Fruit fly (Drosophila melanogaster) whole organism, embryonic: Measurements from ENCODE around the gene dmrt93B.
A peak's percentile ranks its signal among the peaks of the same experiment; 100 is the strongest.

ENCODE experiments used
- Asciz ChIP-seq: fragments of 200-800 bp; sonication (Bioruptor generic); optimal IDR thresholded peaks from 2 replicates; lab custom pipeline; 2017; ENCODE audit warnings: missing biosample characterization, mild to moderate bottlenecking, missing genetic modification characterization, missing genetic modification reagents
- Atf-2 ChIP-seq: fragments of 200-800 bp; sonication (Bioruptor generic); optimal IDR thresholded peaks from 2 replicates; lab custom pipeline; 2016; ENCODE audit warnings: missing biosample characterization, missing genetic modification characterization
- Blimp-1 ChIP-seq: fragments of 200-800 bp; sonication (Bioruptor generic); optimal IDR thresholded peaks from 3 replicates; lab custom pipeline; 2018; ENCODE audit warnings: missing biosample characterization, missing genetic modification characterization, mild to moderate bottlenecking, moderate library complexity, missing genetic modification reagents
- BtbVII ChIP-seq: fragments of 200-800 bp; sonication (Bioruptor generic); optimal IDR thresholded peaks from 3 replicates; lab custom pipeline; 2017; ENCODE audit warnings: missing biosample characterization, mild to moderate bottlenecking, missing genetic modification characterization
- CG1024 ChIP-seq: fragments of 200-800 bp; sonication (Bioruptor generic); IDR thresholded peaks from 2 replicates; pipeline ENCODE4 v1.3.6; 2022; ENCODE audit warnings: missing biosample characterization, missing genetic modification characterization
- CG10462 ChIP-seq: fragments of 200-800 bp; sonication (Bioruptor generic); optimal IDR thresholded peaks from 2 replicates; lab custom pipeline; 2016; ENCODE audit warnings: missing biosample characterization, missing genetic modification characterization
- CG10543 ChIP-seq: fragments of 200-800 bp; sonication (Bioruptor generic); optimal IDR thresholded peaks from 3 replicates; lab custom pipeline; 2017; ENCODE audit warnings: missing biosample characterization, mild to moderate bottlenecking, missing genetic modification characterization, moderate library complexity
- CG10565 ChIP-seq: fragments of 200-800 bp; sonication (Bioruptor generic); optimal IDR thresholded peaks from 3 replicates; lab custom pipeline; 2016; ENCODE audit warnings: missing biosample characterization, mild to moderate bottlenecking, missing genetic modification characterization
- CG11093 ChIP-seq: fragments of 200-800 bp; sonication (Bioruptor generic); IDR thresholded peaks from 3 replicates; pipeline ENCODE4 v1.3.6; 2022; ENCODE audit warnings: missing biosample characterization, missing genetic modification characterization
- CG12155 ChIP-seq: fragments of 200-800 bp; sonication (Bioruptor generic); optimal IDR thresholded peaks from 3 replicates; lab custom pipeline; 2016; ENCODE audit warnings: missing biosample characterization, missing genetic modification characterization
- CG13123 ChIP-seq: fragments of 200-800 bp; sonication (Bioruptor generic); optimal IDR thresholded peaks from 2 replicates; lab custom pipeline; 2016; ENCODE audit warnings: missing biosample characterization, missing genetic modification characterization
- CG13775 ChIP-seq: fragments of 200-800 bp; sonication (Bioruptor generic); optimal IDR thresholded peaks from 3 replicates; lab custom pipeline; 2017; ENCODE audit warnings: missing biosample characterization, mild to moderate bottlenecking, missing genetic modification characterization
- CG14710 ChIP-seq: fragments of 200-800 bp; sonication (Bioruptor generic); optimal IDR thresholded peaks from 3 replicates; lab custom pipeline; 2019; ENCODE audit warnings: missing biosample characterization, mild to moderate bottlenecking, missing genetic modification characterization, moderate library complexity
- CG18599 ChIP-seq: fragments of 200-800 bp; sonication (Bioruptor generic); optimal IDR thresholded peaks from 3 replicates; lab custom pipeline; 2017; ENCODE audit warnings: missing biosample characterization, missing genetic modification characterization, mild to moderate bottlenecking, moderate library complexity, missing genetic modification reagents
- CG18764 ChIP-seq: fragments of 200-800 bp; sonication (Bioruptor generic); optimal IDR thresholded peaks from 3 replicates; lab custom pipeline; 2016; ENCODE audit warnings: missing biosample characterization, missing genetic modification characterization
- CG32532 ChIP-seq: fragments of 200-800 bp; sonication (Bioruptor generic); IDR thresholded peaks from 2 replicates; pipeline ENCODE4 v1.3.6; 2022; ENCODE audit warnings: missing biosample characterization, missing genetic modification characterization
- CG4707 ChIP-seq: fragments of 200-800 bp; sonication (Bioruptor generic); optimal IDR thresholded peaks from 2 replicates; lab custom pipeline; 2018; ENCODE audit warnings: missing biosample characterization, mild to moderate bottlenecking, missing genetic modification characterization, moderate library complexity
- CG6765 ChIP-seq: fragments of 200-800 bp; sonication (Bioruptor generic); optimal IDR thresholded peaks from 3 replicates; lab custom pipeline; 2017; ENCODE audit warnings: missing biosample characterization, mild to moderate bottlenecking, missing genetic modification characterization
- CoRest ChIP-seq: fragments of 200-800 bp; sonication (Bioruptor generic); optimal IDR thresholded peaks from 3 replicates; lab custom pipeline; 2018; ENCODE audit warnings: missing biosample characterization, mild to moderate bottlenecking, missing genetic modification characterization, moderate library complexity
- Dp ChIP-seq: fragments of 200-800 bp; sonication (Bioruptor generic); optimal IDR thresholded peaks from 2 replicates; lab custom pipeline; 2018; ENCODE audit warnings: missing biosample characterization, mild to moderate bottlenecking, missing genetic modification characterization, moderate library complexity
- Eip74EF ChIP-seq, 2 experiments: fragments of 200-800 bp in 1 of 2; fragments of >200 bp in 1 of 2; sonication (Bioruptor generic) in 1 of 2; optimal IDR thresholded peaks; 2 replicates each; lab custom pipeline; 2017 to 2019; ENCODE audit warnings: missing biosample characterization in 2 of 2, missing genetic modification characterization in 2 of 2, mild to moderate bottlenecking in 1 of 2, moderate library complexity in 1 of 2
- Elba2 ChIP-seq: fragments of 200-800 bp; sonication (Bioruptor generic); optimal IDR thresholded peaks from 3 replicates; lab custom pipeline; 2016; ENCODE audit warnings: missing biosample characterization, missing genetic modification characterization
- Hr3 ChIP-seq: fragments of 200-800 bp; sonication (Bioruptor generic); optimal IDR thresholded peaks from 3 replicates; lab custom pipeline; 2016; ENCODE audit warnings: missing biosample characterization, missing genetic modification characterization
- Hr39 ChIP-seq: fragments of >200 bp; optimal IDR thresholded peaks from 2 replicates; lab custom pipeline; 2017
- Lim3 ChIP-seq: fragments of 200-800 bp; sonication (Bioruptor generic); IDR thresholded peaks from 2 replicates; pipeline ENCODE4 v1.3.6; 2022; ENCODE audit warnings: missing biosample characterization, missing genetic modification characterization
- Optix ChIP-seq: fragments of 200-800 bp; sonication (Bioruptor generic); IDR thresholded peaks from 3 replicates; pipeline ENCODE4 v1.3.6; 2022; ENCODE audit warnings: missing biosample characterization, missing genetic modification characterization
- Ptx1 ChIP-seq: fragments of 200-800 bp; sonication (Bioruptor generic); IDR thresholded peaks from 2 replicates; pipeline ENCODE4 v1.3.6; 2022; ENCODE audit warnings: missing biosample characterization, missing genetic modification characterization
- Sox102F ChIP-seq: fragments of 200-800 bp; sonication (Bioruptor generic); optimal IDR thresholded peaks from 2 replicates; lab custom pipeline; 2018; ENCODE audit warnings: missing biosample characterization, mild to moderate bottlenecking, missing genetic modification characterization, moderate library complexity
- TFAM ChIP-seq: fragments of 200-800 bp; sonication (Bioruptor generic); optimal IDR thresholded peaks from 2 replicates; lab custom pipeline; 2017; ENCODE audit warnings: missing biosample characterization, missing genetic modification characterization, inconsistent platforms
- Tbp ChIP-seq: fragments of >200 bp; optimal IDR thresholded peaks from 2 replicates; lab custom pipeline; 2018; ENCODE audit warnings: missing biosample characterization, missing genetic modification characterization
- Vsx1 ChIP-seq: fragments of 200-800 bp; sonication (Bioruptor generic); optimal IDR thresholded peaks from 2 replicates; lab custom pipeline; 2017; ENCODE audit warnings: missing biosample characterization, mild to moderate bottlenecking, missing genetic modification characterization, missing genetic modification reagents
- YL-1 ChIP-seq: fragments of 200-800 bp; sonication (Bioruptor generic); optimal IDR thresholded peaks from 3 replicates; lab custom pipeline; 2017; ENCODE audit warnings: missing biosample characterization, mild to moderate bottlenecking, missing genetic modification characterization
- ci ChIP-seq: fragments of 200-800 bp; sonication (Bioruptor generic); IDR thresholded peaks from 3 replicates; pipeline ENCODE4 v1.3.6; 2022; ENCODE audit warnings: missing biosample characterization, missing genetic modification characterization
- dmrt11E ChIP-seq: fragments of 200-800 bp; sonication (Bioruptor generic); optimal IDR thresholded peaks from 3 replicates; lab custom pipeline; 2018; ENCODE audit warnings: missing biosample characterization, mild to moderate bottlenecking, missing genetic modification characterization, moderate library complexity
- fd3F ChIP-seq: fragments of 200-800 bp; sonication (Bioruptor generic); optimal IDR thresholded peaks from 2 replicates; lab custom pipeline; 2018; ENCODE audit warnings: missing biosample characterization, mild to moderate bottlenecking, missing genetic modification characterization, moderate library complexity
- gsb-n ChIP-seq: fragments of 200-800 bp; sonication (Bioruptor generic); optimal IDR thresholded peaks from 3 replicates; lab custom pipeline; 2018; ENCODE audit warnings: missing biosample characterization, mild to moderate bottlenecking, missing genetic modification characterization
- knrl ChIP-seq: fragments of 200-800 bp; sonication (Bioruptor generic); IDR thresholded peaks from 3 replicates; pipeline ENCODE4 v1.3.6; 2022; ENCODE audit warnings: missing biosample characterization, missing genetic modification characterization; ENCODE audit not compliant: partially characterized antibody
- luna ChIP-seq: fragments of 200-800 bp; sonication (Bioruptor generic); optimal IDR thresholded peaks from 2 replicates; lab custom pipeline; 2016; ENCODE audit warnings: missing biosample characterization, missing genetic modification characterization
- mirr ChIP-seq: fragments of 200-800 bp; sonication (Bioruptor generic); optimal IDR thresholded peaks from 3 replicates; lab custom pipeline; 2018; ENCODE audit warnings: missing biosample characterization, mild to moderate bottlenecking, missing genetic modification characterization
- nerfin-1 ChIP-seq: fragments of 200-800 bp; sonication (Bioruptor generic); optimal IDR thresholded peaks from 3 replicates; lab custom pipeline; 2019; ENCODE audit warnings: missing biosample characterization, mild to moderate bottlenecking, missing genetic modification characterization, moderate library complexity
- psq ChIP-seq: fragments of 200-800 bp; sonication (Bioruptor generic); optimal IDR thresholded peaks from 2 replicates; lab custom pipeline; 2017; ENCODE audit warnings: missing biosample characterization, missing genetic modification characterization
- ro ChIP-seq: fragments of 200-800 bp; sonication (Bioruptor generic); IDR thresholded peaks from 2 replicates; pipeline ENCODE4 v1.3.6; 2022; ENCODE audit warnings: missing biosample characterization, missing genetic modification characterization
- slp2 ChIP-seq: fragments of 200-800 bp; sonication (Bioruptor generic); optimal IDR thresholded peaks from 2 replicates; lab custom pipeline; 2016; ENCODE audit warnings: missing biosample characterization, missing genetic modification characterization
- trh ChIP-seq: fragments of 200-800 bp; sonication (Bioruptor generic); optimal IDR thresholded peaks from 2 replicates; lab custom pipeline; 2016; ENCODE audit warnings: missing biosample characterization, missing genetic modification characterization
- tup ChIP-seq: fragments of 200-800 bp; sonication (Bioruptor generic); optimal IDR thresholded peaks from 2 replicates; lab custom pipeline; 2016; ENCODE audit warnings: missing biosample characterization, mild to moderate bottlenecking, missing genetic modification characterization, moderate library complexity
- vvl ChIP-seq: fragments of 200-800 bp; sonication (Bioruptor generic); IDR thresholded peaks from 2 replicates; pipeline ENCODE4 v1.3.6; 2022; ENCODE audit warnings: missing biosample characterization, missing genetic modification characterization
- wek ChIP-seq: fragments of 200-800 bp; sonication (Bioruptor generic); optimal IDR thresholded peaks from 3 replicates; lab custom pipeline; 2018; ENCODE audit warnings: missing biosample characterization, mild to moderate bottlenecking, missing genetic modification characterization, moderate library complexity
- wor ChIP-seq: fragments of 200-800 bp; sonication (Bioruptor generic); IDR thresholded peaks from 2 replicates; pipeline ENCODE4 v1.3.6; 2022; ENCODE audit warnings: missing biosample characterization, missing genetic modification characterization
- yki ChIP-seq: fragments of >200 bp; optimal IDR thresholded peaks from 3 replicates; lab custom pipeline; 2018
- z ChIP-seq: fragments of 200-800 bp; sonication (Bioruptor generic); IDR thresholded peaks from 3 replicates; pipeline ENCODE4 v1.3.6; 2022; ENCODE audit warnings: missing biosample characterization, missing genetic modification characterization
- zen ChIP-seq: fragments of 200-800 bp; sonication (Bioruptor generic); optimal IDR thresholded peaks from 3 replicates; lab custom pipeline; 2018; ENCODE audit warnings: missing biosample characterization, mild to moderate bottlenecking, missing genetic modification characterization, moderate library complexity

Gene dmrt93B

DNA sequence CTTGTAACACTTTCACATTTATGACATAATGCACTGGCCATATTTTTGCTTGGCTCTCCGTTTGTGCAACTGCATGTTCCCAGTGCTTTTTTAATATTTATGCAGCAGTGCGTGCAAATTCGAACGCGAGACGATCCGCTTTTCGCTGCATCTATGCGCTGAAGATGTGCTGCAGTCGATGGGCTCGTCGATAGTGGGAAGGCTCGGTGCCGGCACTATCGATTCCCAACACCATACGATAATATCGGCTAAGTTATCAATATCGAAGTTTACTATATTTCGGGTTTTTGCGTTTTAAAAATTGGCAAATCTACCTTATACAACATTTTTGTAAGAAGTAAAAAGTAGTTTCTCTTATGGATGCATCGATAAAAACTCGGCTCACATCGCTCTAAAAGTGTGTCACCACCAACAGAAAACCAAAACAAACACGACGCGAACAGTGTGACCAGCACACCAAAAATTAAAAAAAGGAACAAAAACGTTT lies 23.9 kb downstream of the dmrt93B start, which contains the start of gene RhoGAP93B (continued):
- TF ChIP-seq Optix (GFP tag; lab: Robert Waterston, UW) (peak; percentile 95), CG18764 (GFP tag; lab: Kevin White, UChicago) (peak; percentile 63), mirr (peak; percentile 62), CG1024 (peak; percentile 84), Elba2 (GFP tag; lab: Kevin White, UChicago) (peak; percentile 55), Hr3 (GFP tag; lab: Kevin White, UChicago) (peak; percentile 89), CG11093 (GFP tag; lab: Robert Waterston, UW) (peak; percentile 87), CG10462 (GFP tag; lab: Kevin White, UChicago) (peak; percentile 26), CoRest (tag; lab: Kevin White, UChicago) (peak; percentile 83), YL-1 (GFP tag; lab: Kevin White, UChicago) (peak; percentile 91), CG13775 (GFP tag; lab: Kevin White, UChicago) (peak; percentile 90), BtbVII (GFP tag; lab: Kevin White, UChicago) (peak; percentile 35), CG13123 (GFP tag; lab: Kevin White, UChicago) (peak; percentile 58), Hr39 (no peak), ci (GFP tag; lab: Robert Waterston, UW) (peak; percentile 88), fd3F (GFP tag; lab: Kevin White, UChicago) (peak; percentile 45), CG12155 (peak; percentile 79), yki (lab: Kevin White, UChicago) (no peak), Ptx1 (GFP tag; lab: Robert Waterston, UW) (peak; percentile 91), nerfin-1 (peak; percentile 82), CG14710 (tag; lab: Kevin White, UChicago) (peak; percentile 94), slp2 (GFP tag; lab: Kevin White, UChicago) (peak; percentile 77), psq (peak; percentile 77), Asciz (GFP tag; lab: Kevin White, UChicago) (no peak), trh (peak; percentile 79), Blimp-1 (GFP tag; lab: Kevin White, UChicago) (peak; percentile 83), Lim3 (peak; percentile 79), wek (GFP tag; lab: Kevin White, UChicago) (peak; percentile 25), vvl (GFP tag; lab: Robert Waterston, UW) (peak; percentile 95), knrl (GFP tag; lab: Robert Waterston, UW) (peak; percentile 100), Tbp (GFP tag; lab: Kevin White, UChicago) (no peak), gsb-n (tag; lab: Kevin White, UChicago) (no peak), Dp (GFP tag; lab: Kevin White, UChicago) (peak; percentile 77), tup (GFP tag; lab: Kevin White, UChicago) (peak; percentile 35), Atf-2 (GFP tag; lab: Kevin White, UChicago) (peak; percentile 72), dmrt11E (tag; lab: Kevin White, UChicago) (peak; percentile 73), luna (GFP tag; lab: Kevin White, UChicago) (peak; percentile 53), CG18599 (peak; percentile 89), Vsx1 (GFP tag; lab: Kevin White, UChicago) (no peak), CG32532 (peak; percentile 94), zen (peak; percentile 86), CG4707 (GFP tag; lab: Kevin White, UChicago) (no peak), CG10543 (GFP tag; lab: Kevin White, UChicago) (peak; percentile 85), wor (peak; percentile 75), CG10565 (GFP tag; lab: Kevin White, UChicago) (no peak), Eip74EF (GFP tag; optimal IDR thresholded peaks at IDR 0.05; lab: Kevin White, UChicago) (no peak), z (GFP tag; lab: Robert Waterston, UW) (no peak), TFAM (peak; percentile 37), ro (peak; percentile 47; the same call in 1 of the 2 replicates), CG6765 (GFP tag; lab: Kevin White, UChicago) (peak; percentile 35), Sox102F (GFP tag; lab: Kevin White, UChicago) (peak; percentile 82)
